Worm (Caenorhabditis elegans): ENCODE data around the gene Y97E10AR.4.

DNA sequence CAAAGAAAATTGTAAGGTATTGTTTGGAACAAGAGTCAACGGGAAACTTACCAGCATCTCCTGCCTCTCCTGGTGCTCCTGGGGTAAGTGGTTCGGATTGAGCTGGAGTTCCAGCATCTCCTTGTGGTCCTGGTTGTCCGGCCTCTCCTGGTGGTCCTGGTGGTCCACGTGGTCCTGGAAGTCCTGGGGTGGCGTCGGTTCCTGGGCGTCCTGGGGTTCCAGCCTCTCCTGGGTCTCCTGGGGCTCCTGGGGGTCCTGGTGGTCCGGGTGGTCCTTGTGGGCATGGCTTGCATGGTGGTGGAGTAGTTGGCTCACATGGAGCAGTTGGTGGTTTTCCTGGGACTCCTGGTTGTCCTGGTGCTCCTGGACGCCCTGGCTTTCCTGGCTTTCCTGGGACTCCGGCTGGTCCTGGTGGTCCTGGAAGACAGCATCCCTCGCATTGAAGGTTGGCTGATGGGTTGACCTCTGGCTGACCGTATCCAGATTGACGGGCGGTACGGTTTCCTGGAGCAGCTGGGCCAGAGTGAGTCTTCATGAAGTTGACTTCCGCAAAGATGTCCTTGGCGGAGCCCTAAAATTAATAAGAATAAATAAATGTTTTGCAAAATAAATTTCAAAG, 40.1 kb upstream of the Y97E10AR.4 start:
- no peak for TF ChIP-seq lsy-12 (tag; optimal IDR thresholded peaks at IDR 0.05)
- no peak for TF ChIP-seq fkh-10 (GFP tag; optimal IDR thresholded peaks at IDR 0.05)
- TF ChIP-seq nhr-28 (tag; optimal IDR thresholded peaks at IDR 0.05): no peak
- no peak for TF ChIP-seq nhr-11 (tag; optimal IDR thresholded peaks at IDR 0.05)
- TF ChIP-seq unc-39 (tag; optimal IDR thresholded peaks at IDR 0.05): no peak
- TF ChIP-seq ama-1 (optimal IDR thresholded peaks at IDR 0.05): no peak
- TF ChIP-seq aly-2 (tag; optimal IDR thresholded peaks at IDR 0.05): no peak
- no peak for TF ChIP-seq skn-1 (tag; optimal IDR thresholded peaks at IDR 0.05)
- no peak for TF ChIP-seq pha-4 (tag; optimal IDR thresholded peaks at IDR 0.05)

Measured in whole organism, L3 larva.